Worm (Caenorhabditis elegans) whole organism, midembryonic: ENCODE measurements around the gene F52B10.3.
A peak's percentile ranks its signal among the peaks of the same experiment; 100 is the strongest.

Experiments
- cog-1 ChIP-seq: sonication (generic microtip); optimal IDR thresholded peaks from 2 replicates; lab custom pipeline; 2016; ENCODE audit warnings: missing genetic modification characterization, missing compliant biosample characterization
- flt-1 ChIP-seq: fragments of 200-800 bp; sonication (Bioruptor generic); IDR thresholded peaks from 2 replicates; pipeline ENCODE4 v1.3.6; 2022; ENCODE audit warnings: missing genetic modification characterization, missing compliant biosample characterization
- klf-2 ChIP-seq: fragments of 200-800 bp; sonication (Bioruptor generic); conservative IDR thresholded peaks from 2 replicates; pipeline ENCODE4 v1.3.6; 2022; ENCODE audit warnings: missing genetic modification reagents, missing genetic modification characterization, missing compliant biosample characterization
- med-1 ChIP-seq: sonication (generic microtip); optimal IDR thresholded peaks from 2 replicates; lab custom pipeline; 2017; ENCODE audit warnings: missing genetic modification characterization, mild to moderate bottlenecking, missing compliant biosample characterization, antibody characterized with exemption, missing genetic modification reagents; ENCODE audit not compliant: insufficient read depth
- ztf-23 ChIP-seq: fragments of 200-800 bp; sonication (Bioruptor generic); IDR thresholded peaks from 2 replicates; pipeline ENCODE4 v1.3.6; 2022; ENCODE audit warnings: missing genetic modification reagents, missing genetic modification characterization, missing compliant biosample characterization

DNA sequence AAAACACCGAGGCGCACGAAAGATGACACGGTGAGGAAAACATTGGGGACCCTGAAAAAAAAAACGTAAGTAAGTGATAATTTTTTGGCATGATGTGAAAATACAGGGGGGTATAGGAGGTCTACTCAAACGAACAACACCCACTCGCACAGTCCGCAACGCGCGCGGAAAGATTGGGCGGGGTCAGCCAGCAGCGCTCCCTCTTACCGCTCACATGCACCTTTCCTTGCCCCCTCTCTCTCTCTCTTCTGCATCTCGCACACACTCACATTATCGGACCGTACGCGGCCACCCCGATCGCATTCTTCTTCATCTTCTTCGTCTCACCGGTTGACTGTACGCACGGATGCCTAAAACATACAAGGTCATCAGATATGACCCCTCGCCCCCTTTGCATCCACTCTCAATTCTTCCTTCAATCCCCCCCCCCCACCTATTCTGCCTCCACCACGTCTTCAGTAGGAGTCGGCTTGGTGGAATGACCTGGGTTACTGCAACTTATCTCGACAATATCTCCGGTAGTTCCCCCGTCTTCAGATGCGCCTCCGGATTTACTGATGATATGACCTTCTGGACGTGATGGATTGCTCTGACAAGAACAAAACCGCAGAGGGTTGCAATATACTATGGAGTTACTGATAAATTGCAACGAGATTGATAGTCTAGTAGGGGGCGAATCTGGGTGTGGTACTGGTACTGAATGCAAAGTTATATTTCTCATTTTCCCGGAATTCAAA lies 18.5 kb downstream of the F52B10.3 start, which contains the start of gene F53B3.5:
- TF ChIP-seq cog-1 (tag; lab: Kevin White, UChicago) (no peak), flt-1 (GFP tag; lab: Robert Waterston, UW) (peak; percentile 67), med-1 (GFP tag; lab: Kevin White, UChicago) (no peak), ztf-23 (GFP tag; lab: Robert Waterston, UW) (no peak), klf-2 (GFP tag; lab: Robert Waterston, UW) (no peak)
